Worm (Caenorhabditis elegans): ENCODE results near the gene fbxa-80.

ce11 chrIII:1315038-1315437, at the start of gene fbxa-80, which contains the start of gene fbxa-19:
- TF ChIP-seq snpc-4 (tag; optimal IDR thresholded peaks at IDR 0.05) (no peak), lsy-2 (tag; optimal IDR thresholded peaks at IDR 0.05) (no peak), nhr-237 (tag; optimal IDR thresholded peaks at IDR 0.05) (no peak), ztf-11 (tag; optimal IDR thresholded peaks at IDR 0.05) (no peak), ztf-4 (tag; optimal IDR thresholded peaks at IDR 0.05) (no peak), sma-9 (GFP tag; optimal IDR thresholded peaks at IDR 0.05) (no peak), sma-9 (tag; optimal IDR thresholded peaks at IDR 0.05) (no peak), lin-13 (GFP tag; optimal IDR thresholded peaks at IDR 0.05) (no peak), ama-1 (optimal IDR thresholded peaks at IDR 0.05) (no peak), R02D3.7 (tag; optimal IDR thresholded peaks at IDR 0.05) (no peak), lin-39 (tag; optimal IDR thresholded peaks at IDR 0.05) (no peak)
